Worm (Caenorhabditis elegans) whole organism, late embryonic: ENCODE measurements around the gene Y57G11C.23.

Experiments
- C08G9.2 ChIP-seq: sonication (generic microtip); optimal IDR thresholded peaks from 2 replicates; lab custom pipeline; 2016; ENCODE audit warnings: mild to moderate bottlenecking, missing genetic modification characterization, moderate library complexity, missing compliant biosample characterization
- C38D4.7 ChIP-seq: fragments of 200-800 bp; sonication (Bioruptor generic); optimal IDR thresholded peaks from 2 replicates; lab custom pipeline; 2018; ENCODE audit warnings: mild to moderate bottlenecking, missing genetic modification characterization, moderate library complexity, missing compliant biosample characterization
- K09A11.1 ChIP-seq: sonication (generic microtip); optimal IDR thresholded peaks from 2 replicates; lab custom pipeline; 2017; ENCODE audit warnings: antibody characterized with exemption, mild to moderate bottlenecking, missing genetic modification characterization, missing compliant biosample characterization; ENCODE audit not compliant: insufficient read depth
- T23F11.4 ChIP-seq: fragments of 200-800 bp; sonication (Bioruptor generic); optimal IDR thresholded peaks from 2 replicates; lab custom pipeline; 2018; ENCODE audit warnings: mild to moderate bottlenecking, missing genetic modification characterization, missing compliant biosample characterization
- ceh-14 ChIP-seq: sonication (generic microtip); optimal IDR thresholded peaks from 2 replicates; lab custom pipeline; 2016; ENCODE audit warnings: missing genotype, missing genetic modification characterization, missing compliant biosample characterization
- ceh-18 ChIP-seq: sonication (generic microtip); optimal IDR thresholded peaks from 2 replicates; lab custom pipeline; 2016; ENCODE audit warnings: missing genetic modification characterization, missing compliant biosample characterization
- ceh-2 ChIP-seq: sonication (generic microtip); optimal IDR thresholded peaks from 2 replicates; lab custom pipeline; 2016; ENCODE audit warnings: missing genotype, missing genetic modification characterization, missing compliant biosample characterization
- ceh-22 ChIP-seq: sonication (generic microtip); optimal IDR thresholded peaks from 2 replicates; lab custom pipeline; 2017; ENCODE audit warnings: missing biosample characterization, missing genetic modification characterization
- ceh-31 ChIP-seq: sonication (generic microtip); optimal IDR thresholded peaks from 2 replicates; lab custom pipeline; 2016; ENCODE audit warnings: missing genetic modification characterization, missing compliant biosample characterization
- ceh-45 ChIP-seq: fragments of 200-800 bp; sonication (Bioruptor generic); IDR thresholded peaks from 2 replicates; pipeline ENCODE4 v1.3.6; 2022; ENCODE audit warnings: missing genetic modification reagents, missing genetic modification characterization, missing compliant biosample characterization
- ceh-48 ChIP-seq: sonication (generic microtip); optimal IDR thresholded peaks from 2 replicates; lab custom pipeline; 2016; ENCODE audit warnings: missing genetic modification characterization, inconsistent platforms, missing compliant biosample characterization
- ceh-6 ChIP-seq: fragments of 200-800 bp; sonication (Bioruptor generic); optimal IDR thresholded peaks from 2 replicates; lab custom pipeline; 2018; ENCODE audit warnings: mild to moderate bottlenecking, missing genetic modification characterization, missing compliant biosample characterization
- ceh-9 ChIP-seq: sonication (generic microtip); optimal IDR thresholded peaks from 2 replicates; lab custom pipeline; 2016; ENCODE audit warnings: mild to moderate bottlenecking, missing genetic modification characterization, inconsistent platforms, missing compliant biosample characterization
- dmd-4 ChIP-seq: sonication (generic microtip); optimal IDR thresholded peaks from 2 replicates; lab custom pipeline; 2016; ENCODE audit warnings: borderline replicate concordance, missing genetic modification characterization, missing compliant biosample characterization
- dve-1 ChIP-seq: sonication (generic microtip); optimal IDR thresholded peaks from 2 replicates; lab custom pipeline; 2017; ENCODE audit warnings: antibody characterized with exemption, mild to moderate bottlenecking, missing genetic modification characterization, missing compliant biosample characterization
- elt-2 ChIP-seq: sonication (generic microtip); optimal IDR thresholded peaks from 2 replicates; lab custom pipeline; 2016; ENCODE audit warnings: missing genetic modification reagents, missing genetic modification characterization, missing compliant biosample characterization
- elt-4 ChIP-seq: sonication (generic microtip); optimal IDR thresholded peaks from 2 replicates; lab custom pipeline; 2016; ENCODE audit warnings: missing genetic modification characterization, missing compliant biosample characterization
- ets-4 ChIP-seq: sonication (generic microtip); optimal IDR thresholded peaks from 2 replicates; lab custom pipeline; 2016; ENCODE audit warnings: missing genetic modification characterization, missing compliant biosample characterization
- fkh-10 ChIP-seq: fragments of 150-350 bp; optimal IDR thresholded peaks from 2 replicates; lab custom pipeline; 2014; ENCODE audit warnings: missing biosample characterization, missing genetic modification reagents, missing genetic modification characterization
- gmeb-2 ChIP-seq: sonication (generic microtip); optimal IDR thresholded peaks from 2 replicates; lab custom pipeline; 2016; ENCODE audit warnings: missing genetic modification characterization, inconsistent platforms, missing compliant biosample characterization
- hlh-30 ChIP-seq: sonication (generic microtip); optimal IDR thresholded peaks from 2 replicates; lab custom pipeline; 2017; ENCODE audit warnings: antibody characterized with exemption, missing genetic modification characterization, missing compliant biosample characterization; ENCODE audit not compliant: insufficient read depth
- lim-6 ChIP-seq: sonication (generic microtip); optimal IDR thresholded peaks from 2 replicates; lab custom pipeline; 2016; ENCODE audit warnings: missing genetic modification characterization, missing compliant biosample characterization
- lin-11 ChIP-seq: fragments of 200-800 bp; sonication (Bioruptor generic); optimal IDR thresholded peaks from 2 replicates; lab custom pipeline; 2018; ENCODE audit warnings: mild to moderate bottlenecking, missing genetic modification characterization, missing compliant biosample characterization
- madf-2 ChIP-seq: sonication (generic microtip); optimal IDR thresholded peaks from 2 replicates; lab custom pipeline; 2017; ENCODE audit warnings: missing genetic modification characterization, missing compliant biosample characterization
- nfya-1 ChIP-seq: sonication (generic microtip); optimal IDR thresholded peaks from 2 replicates; lab custom pipeline; 2017; ENCODE audit warnings: missing genetic modification characterization, mild to moderate bottlenecking, missing compliant biosample characterization, antibody characterized with exemption, moderate library complexity
- nhr-11 ChIP-seq: fragments of 150-350 bp; optimal IDR thresholded peaks from 2 replicates; lab custom pipeline; 2014; ENCODE audit warnings: missing biosample characterization, missing genetic modification characterization
- npax-4 ChIP-seq: sonication (generic microtip); optimal IDR thresholded peaks from 2 replicates; lab custom pipeline; 2016; ENCODE audit warnings: missing genetic modification characterization, missing compliant biosample characterization
- odd-2 ChIP-seq: sonication (generic microtip); optimal IDR thresholded peaks from 2 replicates; lab custom pipeline; 2017; ENCODE audit warnings: antibody characterized with exemption, mild to moderate bottlenecking, missing genetic modification characterization, missing compliant biosample characterization
- pha-2 ChIP-seq: sonication (generic microtip); optimal IDR thresholded peaks from 2 replicates; lab custom pipeline; 2017; ENCODE audit warnings: mild to moderate bottlenecking, missing genetic modification characterization, missing compliant biosample characterization
- pha-4 ChIP-seq: fragments of 150-350 bp; optimal IDR thresholded peaks from 2 replicates; lab custom pipeline; 2018; ENCODE audit warnings: missing biosample characterization, missing genetic modification reagents, missing genetic modification characterization
- pqm-1 ChIP-seq: sonication (generic microtip); optimal IDR thresholded peaks from 2 replicates; lab custom pipeline; 2016; ENCODE audit warnings: missing genetic modification characterization, missing compliant biosample characterization
- ref-2 ChIP-seq: sonication (generic microtip); optimal IDR thresholded peaks from 2 replicates; lab custom pipeline; 2016; ENCODE audit warnings: missing genetic modification characterization, missing compliant biosample characterization
- rnt-1 ChIP-seq: sonication (generic microtip); optimal IDR thresholded peaks from 2 replicates; lab custom pipeline; 2016; ENCODE audit warnings: missing genetic modification characterization, missing compliant biosample characterization
- sdc-2 ChIP-seq: sonication (generic microtip); optimal IDR thresholded peaks from 2 replicates; lab custom pipeline; 2016; ENCODE audit warnings: missing genotype, missing genetic modification characterization, missing compliant biosample characterization
- sox-2 ChIP-seq: fragments of 200-800 bp; sonication (Bioruptor generic); IDR thresholded peaks from 2 replicates; pipeline ENCODE4 v1.3.6; 2022; ENCODE audit warnings: missing genetic modification reagents, missing genetic modification characterization, missing compliant biosample characterization
- sox-4 ChIP-seq: sonication (generic microtip); optimal IDR thresholded peaks from 2 replicates; lab custom pipeline; 2017; ENCODE audit warnings: mild to moderate bottlenecking, missing genetic modification characterization, inconsistent platforms, missing compliant biosample characterization
- tbx-7 ChIP-seq: sonication (generic microtip); optimal IDR thresholded peaks from 2 replicates; lab custom pipeline; 2016; ENCODE audit warnings: missing genotype, missing genetic modification characterization, missing compliant biosample characterization
- unc-42 ChIP-seq: sonication (generic microtip); optimal IDR thresholded peaks from 2 replicates; lab custom pipeline; 2016; ENCODE audit warnings: missing genotype, missing genetic modification characterization, missing compliant biosample characterization
- zip-5 ChIP-seq: sonication (generic microtip); optimal IDR thresholded peaks from 2 replicates; lab custom pipeline; 2016; ENCODE audit warnings: missing genetic modification characterization, missing compliant biosample characterization
- ztf-16 ChIP-seq: sonication (generic microtip); optimal IDR thresholded peaks from 2 replicates; lab custom pipeline; 2017; ENCODE audit warnings: missing genetic modification characterization, missing compliant biosample characterization

Gene Y57G11C.23

DNA sequence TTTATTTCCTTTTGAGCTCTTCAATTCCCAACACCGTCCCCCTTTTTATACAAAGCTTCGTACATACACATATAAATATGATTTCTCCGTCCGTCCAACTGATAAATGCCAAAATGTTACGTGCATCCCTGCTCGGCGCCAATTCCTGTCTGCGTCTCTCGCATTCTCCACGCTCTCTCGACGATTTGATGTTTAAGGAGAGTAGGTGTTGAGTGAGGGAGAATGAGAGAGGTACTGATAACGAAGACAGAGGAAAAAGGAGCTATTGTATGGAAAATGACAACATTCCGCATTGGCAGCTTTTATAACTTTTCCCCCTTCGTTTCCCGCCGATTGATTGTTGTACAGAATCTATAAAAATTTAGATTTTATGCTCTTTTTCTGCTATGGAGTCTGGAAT lies 22.2 kb upstream of the Y57G11C.23 start:
- TF ChIP-seq dmd-4 (tag; lab: Kevin White, UChicago) (no peak), elt-2 (tag; lab: Kevin White, UChicago) (peak; percentile 44), pqm-1 (tag; lab: Kevin White, UChicago) (peak; percentile 11)
- TF ChIP-seq, all 69 proteins: peak for 2

DNA sequence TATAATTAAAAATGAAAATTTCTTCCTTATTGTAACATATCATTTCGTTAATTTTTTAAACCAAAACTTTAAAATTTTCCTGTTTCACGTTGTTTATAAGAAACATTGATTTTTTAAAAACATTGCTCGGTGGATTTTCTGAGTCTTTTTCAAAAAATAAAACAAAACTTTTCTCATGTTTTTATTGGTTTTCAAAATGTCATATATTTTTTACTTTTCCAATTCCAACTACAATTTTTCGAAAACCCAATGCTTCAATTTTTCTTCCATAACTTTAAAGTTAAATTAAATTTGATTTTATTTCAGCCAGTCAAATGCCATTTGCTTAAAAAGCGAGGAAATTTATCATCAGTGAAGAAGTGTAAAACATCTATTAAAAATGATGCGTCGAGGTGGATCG lies 17.6 kb upstream of the Y57G11C.23 start, which contains the start of gene eps-8:
Gene eps-8, plus strand, starts transcription at position 301 of the 400 bp plus-strand sequence.
- TF ChIP-seq elt-4 (tag; lab: Kevin White, UChicago) (no peak), hlh-30 (no peak), T23F11.4 (GFP tag; lab: Kevin White, UChicago) (no peak)

DNA sequence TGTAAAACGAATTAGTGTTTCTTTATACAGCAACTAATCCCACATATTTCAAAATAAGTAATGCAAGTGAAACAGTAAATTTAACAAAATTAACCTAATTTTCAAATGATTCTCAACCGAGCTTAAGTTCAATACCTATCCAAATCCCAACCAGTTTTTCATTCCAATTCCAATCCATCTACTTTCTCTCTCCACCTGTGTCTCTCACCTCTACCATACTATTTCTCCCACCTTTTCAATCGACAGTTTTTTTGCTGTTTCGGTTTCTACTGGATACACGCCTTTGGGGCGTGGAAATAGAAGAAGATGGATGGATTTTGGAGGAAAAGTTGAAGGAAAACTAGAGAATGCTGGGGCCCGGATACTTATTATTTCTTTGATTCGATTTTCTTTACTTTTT lies 16.1 kb upstream of the Y57G11C.23 start:
- no peak for TF ChIP-seq ref-2 (tag; lab: Kevin White, UChicago)
- TF ChIP-seq, all 69 proteins: peak for 0

DNA sequence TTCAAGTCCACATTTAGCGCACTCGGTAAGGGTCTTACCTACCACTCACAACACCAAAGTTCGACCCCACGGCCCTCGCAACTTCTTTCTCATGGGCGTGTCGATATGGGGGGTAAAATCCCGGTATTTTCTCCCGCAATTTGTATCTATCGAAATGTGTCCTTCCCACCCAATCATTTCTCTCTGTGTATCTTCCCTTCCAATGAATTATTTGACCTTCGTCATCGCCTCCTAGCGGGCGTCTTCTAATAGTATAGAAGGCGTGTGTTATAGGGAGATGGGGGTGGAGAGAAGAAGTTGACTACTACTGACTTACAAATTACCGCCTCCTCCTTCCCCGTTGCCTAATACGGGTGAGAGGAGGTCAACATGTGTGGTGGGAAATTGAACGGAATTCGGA lies 15.0 kb upstream of the Y57G11C.23 start:
- no peak for TF ChIP-seq sox-2 (GFP tag; lab: Robert Waterston, UW)
- no peak for TF ChIP-seq sdc-2 (tag; lab: Kevin White, UChicago)
- no peak for TF ChIP-seq fkh-10
- no peak for TF ChIP-seq lim-6 (tag; lab: Kevin White, UChicago)
- TF ChIP-seq pha-4 (tag; lab: Kevin White, UChicago) = no peak
- no peak for TF ChIP-seq ceh-2 (tag; lab: Kevin White, UChicago)
- no peak for TF ChIP-seq odd-2 (tag; lab: Kevin White, UChicago)
- TF ChIP-seq elt-4 (tag; lab: Kevin White, UChicago) = no peak
- TF ChIP-seq pha-2 (tag; lab: Kevin White, UChicago) = no peak
- no peak for TF ChIP-seq ceh-14 (tag; lab: Kevin White, UChicago)
- TF ChIP-seq ceh-48 (tag; lab: Kevin White, UChicago) = no peak
- TF ChIP-seq nfya-1 = peak; percentile 9
- TF ChIP-seq unc-42 (tag; lab: Kevin White, UChicago) = peak; percentile 40
- peak; percentile 33 for TF ChIP-seq rnt-1 (tag; lab: Kevin White, UChicago)
- no peak for TF ChIP-seq ceh-9
- peak; percentile 32 for TF ChIP-seq ceh-31 (tag; lab: Kevin White, UChicago)
- TF ChIP-seq ztf-16 (tag; lab: Kevin White, UChicago) = peak; percentile 14

- TF ChIP-seq ceh-31 (tag; lab: Kevin White, UChicago) (peak; percentile 21), pha-4 (tag; lab: Kevin White, UChicago) (no peak), C08G9.2 (no peak), elt-4 (tag; lab: Kevin White, UChicago) (no peak), ceh-18 (tag; lab: Kevin White, UChicago) (peak; percentile 1), C38D4.7 (GFP tag; lab: Kevin White, UChicago) (no peak), elt-2 (tag; lab: Kevin White, UChicago) (peak; percentile 58), ceh-6 (GFP tag; lab: Kevin White, UChicago) (no peak), lin-11 (tag; lab: Kevin White, UChicago) (no peak), ets-4 (tag; lab: Kevin White, UChicago) (peak; percentile 32), gmeb-2 (tag; lab: Kevin White, UChicago) (no peak), dve-1 (peak; percentile 34), K09A11.1 (tag; lab: Kevin White, UChicago) (no peak), lim-6 (tag; lab: Kevin White, UChicago) (no peak), tbx-7 (tag; lab: Kevin White, UChicago) (no peak), npax-4 (tag; lab: Kevin White, UChicago) (no peak), sox-4 (peak; percentile 24), unc-42 (tag; lab: Kevin White, UChicago) (peak; percentile 9), madf-2 (tag; lab: Kevin White, UChicago) (no peak), zip-5 (tag; lab: Kevin White, UChicago) (no peak), ceh-48 (tag; lab: Kevin White, UChicago) (no peak), nhr-11 (no peak), dmd-4 (tag; lab: Kevin White, UChicago) (no peak), ceh-22 (tag; lab: Kevin White, UChicago) (peak; percentile 50), T23F11.4 (GFP tag; lab: Kevin White, UChicago) (peak; percentile 44), pha-2 (tag; lab: Kevin White, UChicago) (peak; percentile 69), ztf-16 (tag; lab: Kevin White, UChicago) (no peak), ceh-45 (GFP tag; lab: Robert Waterston, UW) (no peak), hlh-30 (peak; percentile 11), nfya-1 (peak; percentile 55)
Observed at ce11 chrIV:14874926-14875570, 13.5 kb upstream of the Y57G11C.23 start.
